Fruit fly (Drosophila melanogaster) whole organism, embryonic: ENCODE data around the gene COX6B.

Experiments
- Abd-B ChIP-seq: fragments of 200-800 bp; sonication (Bioruptor generic); optimal IDR thresholded peaks from 2 replicates; lab custom pipeline; 2018; ENCODE audit warnings: missing biosample characterization, mild to moderate bottlenecking, missing genetic modification characterization, moderate library complexity
- Blimp-1 ChIP-seq: fragments of 200-800 bp; sonication (Bioruptor generic); optimal IDR thresholded peaks from 3 replicates; lab custom pipeline; 2018; ENCODE audit warnings: missing biosample characterization, missing genetic modification characterization, mild to moderate bottlenecking, moderate library complexity, missing genetic modification reagents
- CG10321 ChIP-seq: fragments of 200-800 bp; sonication (Bioruptor generic); IDR thresholded peaks from 2 replicates; pipeline ENCODE4 v1.3.6; 2022; ENCODE audit warnings: missing biosample characterization, missing genetic modification characterization
- CG10654 ChIP-seq: fragments of 200-800 bp; sonication (Bioruptor generic); optimal IDR thresholded peaks from 2 replicates; lab custom pipeline; 2016; ENCODE audit warnings: missing biosample characterization, missing genetic modification characterization
- CG11504 ChIP-seq: fragments of 200-800 bp; sonication (Bioruptor generic); optimal IDR thresholded peaks from 3 replicates; lab custom pipeline; 2019; ENCODE audit warnings: missing biosample characterization, mild to moderate bottlenecking, missing genetic modification characterization, moderate library complexity
- CG11695 ChIP-seq: fragments of 200-800 bp; sonication (Bioruptor generic); IDR thresholded peaks from 3 replicates; pipeline ENCODE4 v1.3.6; 2022; ENCODE audit warnings: missing biosample characterization, missing genetic modification characterization
- CG12942 ChIP-seq: fragments of 200-800 bp; sonication (Bioruptor generic); optimal IDR thresholded peaks from 3 replicates; lab custom pipeline; 2016; ENCODE audit warnings: missing biosample characterization, missing genetic modification characterization
- CG15011 ChIP-seq: fragments of 200-800 bp; sonication (Bioruptor generic); optimal IDR thresholded peaks from 3 replicates; lab custom pipeline; 2018; ENCODE audit warnings: missing biosample characterization, mild to moderate bottlenecking, missing genetic modification characterization
- CG17186 ChIP-seq: fragments of 200-800 bp; sonication (Bioruptor generic); optimal IDR thresholded peaks from 3 replicates; lab custom pipeline; 2017; ENCODE audit warnings: missing biosample characterization, missing genetic modification reagents, missing genetic modification characterization
- CG17385 ChIP-seq: fragments of 200-800 bp; sonication (Bioruptor generic); optimal IDR thresholded peaks from 3 replicates; lab custom pipeline; 2018; ENCODE audit warnings: missing biosample characterization, mild to moderate bottlenecking, missing genetic modification characterization
- CG17802 ChIP-seq: fragments of 200-800 bp; sonication (Bioruptor generic); optimal IDR thresholded peaks from 2 replicates; lab custom pipeline; 2018; ENCODE audit warnings: missing biosample characterization, mild to moderate bottlenecking, missing genetic modification characterization, moderate library complexity
- CG2129 ChIP-seq: fragments of 200-800 bp; sonication (Bioruptor generic); IDR thresholded peaks from 2 replicates; pipeline ENCODE4 v1.3.6; 2022; ENCODE audit warnings: missing biosample characterization, missing genetic modification characterization; ENCODE audit not compliant: partially characterized antibody
- CG2199 ChIP-seq: fragments of 200-800 bp; sonication (Bioruptor generic); IDR thresholded peaks from 3 replicates; pipeline ENCODE4 v1.3.6; 2022; ENCODE audit warnings: missing biosample characterization, missing genetic modification characterization
- CG32772 ChIP-seq: fragments of 200-800 bp; sonication (Bioruptor generic); IDR thresholded peaks from 2 replicates; pipeline ENCODE4 v1.3.6; 2022; ENCODE audit warnings: missing biosample characterization, missing genetic modification characterization
- CG34376 ChIP-seq: fragments of 200-800 bp; sonication (Bioruptor generic); optimal IDR thresholded peaks from 2 replicates; lab custom pipeline; 2018; ENCODE audit warnings: missing biosample characterization, mild to moderate bottlenecking, missing genetic modification characterization
- CG6175 ChIP-seq: fragments of 200-800 bp; sonication (Bioruptor generic); IDR thresholded peaks from 3 replicates; pipeline ENCODE4 v1.3.6; 2022; ENCODE audit warnings: missing biosample characterization, missing genetic modification characterization
- CG6689 ChIP-seq: fragments of 200-800 bp; sonication (Bioruptor generic); IDR thresholded peaks from 2 replicates; pipeline ENCODE4 v1.3.6; 2022; ENCODE audit warnings: missing biosample characterization, missing genetic modification characterization
- CG6791 ChIP-seq: fragments of 200-800 bp; sonication (Bioruptor generic); IDR thresholded peaks from 3 replicates; pipeline ENCODE4 v1.3.6; 2022; ENCODE audit warnings: missing biosample characterization, missing genetic modification characterization; ENCODE audit not compliant: partially characterized antibody
- CG7839 ChIP-seq: fragments of 200-800 bp; sonication (Bioruptor generic); optimal IDR thresholded peaks from 3 replicates; lab custom pipeline; 2018; ENCODE audit warnings: missing biosample characterization, mild to moderate bottlenecking, missing genetic modification characterization, moderate library complexity
- CG9215 ChIP-seq: fragments of 200-800 bp; sonication (Bioruptor generic); IDR thresholded peaks from 2 replicates; pipeline ENCODE4 v1.3.6; 2022; ENCODE audit warnings: missing biosample characterization, missing genetic modification characterization
- CG9876 ChIP-seq: fragments of 200-800 bp; sonication (Bioruptor generic); optimal IDR thresholded peaks from 2 replicates; lab custom pipeline; 2016; ENCODE audit warnings: missing biosample characterization, missing genetic modification characterization
- Camta ChIP-seq: fragments of 200-800 bp; sonication (Bioruptor generic); optimal IDR thresholded peaks from 2 replicates; lab custom pipeline; 2016; ENCODE audit warnings: missing biosample characterization, missing genetic modification characterization
- CkIIα-i1 ChIP-seq: fragments of 200-800 bp; sonication (Bioruptor generic); IDR thresholded peaks from 2 replicates; pipeline ENCODE4 v1.3.6; 2022; ENCODE audit warnings: missing biosample characterization, missing genetic modification characterization
- Dad ChIP-seq: fragments of 200-800 bp; sonication (Bioruptor generic); optimal IDR thresholded peaks from 3 replicates; lab custom pipeline; 2016; ENCODE audit warnings: missing biosample characterization, missing genetic modification characterization
- Dip2 ChIP-seq: fragments of 200-800 bp; sonication (Bioruptor generic); IDR thresholded peaks from 2 replicates; pipeline ENCODE4 v1.3.6; 2022; ENCODE audit warnings: missing biosample characterization, missing genetic modification characterization
- Max ChIP-seq: fragments of 200-800 bp; sonication (Bioruptor generic); optimal IDR thresholded peaks from 2 replicates; lab custom pipeline; 2016; ENCODE audit warnings: missing biosample characterization, mild to moderate bottlenecking, missing genetic modification characterization
- Neu2 ChIP-seq: fragments of 200-800 bp; sonication (Bioruptor generic); optimal IDR thresholded peaks from 3 replicates; lab custom pipeline; 2016; ENCODE audit warnings: missing biosample characterization, missing genetic modification characterization, borderline replicate concordance
- Opbp ChIP-seq: fragments of 200-800 bp; sonication (Bioruptor generic); IDR thresholded peaks from 3 replicates; pipeline ENCODE4 v1.3.6; 2022; ENCODE audit warnings: missing biosample characterization, missing genetic modification characterization; ENCODE audit not compliant: partially characterized antibody
- Pdp1 ChIP-seq, 2 experiments: fragments of 200-800 bp; sonication (Bioruptor generic); optimal IDR thresholded peaks; 3 replicates each; lab custom pipeline; 2016; ENCODE audit warnings: missing biosample characterization in 2 of 2, missing genetic modification characterization in 2 of 2, mild to moderate bottlenecking in 1 of 2, moderate library complexity in 1 of 2
- Poxn ChIP-seq: fragments of 200-800 bp; sonication (Bioruptor generic); IDR thresholded peaks from 2 replicates; pipeline ENCODE4 v1.3.6; 2022; ENCODE audit warnings: missing biosample characterization, missing genetic modification characterization
- Ptx1 ChIP-seq: fragments of 200-800 bp; sonication (Bioruptor generic); IDR thresholded peaks from 2 replicates; pipeline ENCODE4 v1.3.6; 2022; ENCODE audit warnings: missing biosample characterization, missing genetic modification characterization
- Trl ChIP-seq, 3 experiments: fragments of >200 bp in 2 of 3; fragments of 200-800 bp in 1 of 3; sonication (Bioruptor generic) in 1 of 3; optimal IDR thresholded peaks; 2 replicates in 1 of 3; 3 replicates in 2 of 3; lab custom pipeline; 2016 to 2017; ENCODE audit warnings: missing biosample characterization in 1 of 3, missing genetic modification characterization in 1 of 3
- abd-A ChIP-seq: fragments of 200-800 bp; sonication (Bioruptor generic); optimal IDR thresholded peaks from 3 replicates; lab custom pipeline; 2019; ENCODE audit warnings: missing biosample characterization, mild to moderate bottlenecking, missing genetic modification characterization, moderate library complexity
- bab2 ChIP-seq: fragments of 200-800 bp; sonication (Bioruptor generic); optimal IDR thresholded peaks from 2 replicates; lab custom pipeline; 2016; ENCODE audit warnings: missing biosample characterization, missing genetic modification characterization
- danr ChIP-seq: fragments of 200-800 bp; sonication (Bioruptor generic); IDR thresholded peaks from 2 replicates; pipeline ENCODE4 v1.3.6; 2022; ENCODE audit warnings: missing biosample characterization, missing genetic modification characterization
- dmrt99B ChIP-seq: fragments of 200-800 bp; sonication (Bioruptor generic); optimal IDR thresholded peaks from 2 replicates; lab custom pipeline; 2018; ENCODE audit warnings: missing biosample characterization, mild to moderate bottlenecking, missing genetic modification characterization, moderate library complexity
- eve ChIP-seq, 2 experiments: fragments of >200 bp; optimal IDR thresholded peaks; 2 replicates each; lab custom pipeline; 2017; ENCODE audit warnings: missing biosample characterization in 2 of 2, missing genetic modification characterization in 2 of 2
- fru ChIP-seq: fragments of >200 bp; optimal IDR thresholded peaks from 2 replicates; lab custom pipeline; 2017
- gce ChIP-seq: fragments of 200-800 bp; sonication (Bioruptor generic); IDR thresholded peaks from 3 replicates; pipeline ENCODE4 v1.3.6; 2022; ENCODE audit warnings: missing biosample characterization, missing genetic modification characterization
- gcm2 ChIP-seq: fragments of 200-800 bp; sonication (Bioruptor generic); optimal IDR thresholded peaks from 2 replicates; lab custom pipeline; 2016; ENCODE audit warnings: missing biosample characterization, missing genetic modification characterization
- grn ChIP-seq: fragments of 200-800 bp; sonication (Bioruptor generic); optimal IDR thresholded peaks from 3 replicates; lab custom pipeline; 2017; ENCODE audit warnings: missing biosample characterization, missing genetic modification characterization
- insv ChIP-seq, 2 experiments: fragments of 200-800 bp; sonication (Bioruptor generic); optimal IDR thresholded peaks; 3 replicates each; lab custom pipeline; 2016 to 2018; ENCODE audit warnings: missing biosample characterization in 2 of 2, missing genetic modification characterization in 2 of 2
- jigr1 ChIP-seq: fragments of 200-800 bp; sonication (Bioruptor generic); IDR thresholded peaks from 3 replicates; pipeline ENCODE4 v1.3.6; 2022; ENCODE audit warnings: missing biosample characterization, missing genetic modification characterization
- maf-S ChIP-seq: fragments of 200-800 bp; sonication (Bioruptor generic); optimal IDR thresholded peaks from 2 replicates; lab custom pipeline; 2016; ENCODE audit warnings: missing biosample characterization, missing genetic modification characterization
- nerfin-1 ChIP-seq: fragments of 200-800 bp; sonication (Bioruptor generic); optimal IDR thresholded peaks from 3 replicates; lab custom pipeline; 2019; ENCODE audit warnings: missing biosample characterization, mild to moderate bottlenecking, missing genetic modification characterization, moderate library complexity
- pnt ChIP-seq: fragments of 200-800 bp; sonication (Bioruptor generic); optimal IDR thresholded peaks from 3 replicates; lab custom pipeline; 2016; ENCODE audit warnings: missing biosample characterization, missing genetic modification characterization
- psq ChIP-seq: fragments of 200-800 bp; sonication (Bioruptor generic); optimal IDR thresholded peaks from 2 replicates; lab custom pipeline; 2017; ENCODE audit warnings: missing biosample characterization, missing genetic modification characterization
- sc ChIP-seq, 3 experiments: fragments of >200 bp in 2 of 3; fragments of 200-800 bp in 1 of 3; sonication (Bioruptor generic) in 1 of 3; optimal IDR thresholded peaks; 2 replicates in 2 of 3; 3 replicates in 1 of 3; lab custom pipeline; 2017; ENCODE audit warnings: mild to moderate bottlenecking in 1 of 3, missing biosample characterization in 1 of 3, missing genetic modification characterization in 1 of 3, missing genetic modification reagents in 1 of 3
- so ChIP-seq: fragments of 200-800 bp; sonication (Bioruptor generic); IDR thresholded peaks from 3 replicates; pipeline ENCODE4 v1.3.6; 2022; ENCODE audit warnings: missing biosample characterization, missing genetic modification characterization
- trh ChIP-seq: fragments of 200-800 bp; sonication (Bioruptor generic); optimal IDR thresholded peaks from 2 replicates; lab custom pipeline; 2016; ENCODE audit warnings: missing biosample characterization, missing genetic modification characterization
- ttk ChIP-seq: fragments of 200-800 bp; sonication (Bioruptor generic); IDR thresholded peaks from 2 replicates; pipeline ENCODE4 v2.1.2; 2022; ENCODE audit warnings: missing biosample characterization, missing genetic modification characterization
- yki ChIP-seq: fragments of >200 bp; optimal IDR thresholded peaks from 3 replicates; lab custom pipeline; 2018

Gene COX6B

dm6 chrX:19748565-19748964, 4.4 kb upstream of the COX6B start (continued):
- no peak for TF ChIP-seq sc (optimal IDR thresholded peaks at IDR 0.05; lab: Kevin White, UChicago)
- no peak for TF ChIP-seq sc (GFP tag; optimal IDR thresholded peaks at IDR 0.05; lab: Kevin White, UChicago)
- no peak for TF ChIP-seq bab2
- no peak for TF ChIP-seq CG17802
- peak; percentile 63; the same call in 2 of the 3 replicates for TF ChIP-seq CG6791
- no peak for TF ChIP-seq Poxn (GFP tag; lab: Robert Waterston, UW)
- TF ChIP-seq Opbp (GFP tag; lab: Robert Waterston, UW): peak; percentile 50; the same call in 2 of the 3 replicates
- TF ChIP-seq CG17385 (GFP tag; lab: Kevin White, UChicago): no peak
- TF ChIP-seq pnt (GFP tag; lab: Kevin White, UChicago): no peak
- TF ChIP-seq CG9876 (GFP tag; lab: Kevin White, UChicago): no peak
- no peak for TF ChIP-seq gce (GFP tag; lab: Robert Waterston, UW)
- TF ChIP-seq danr (GFP tag; lab: Robert Waterston, UW): no peak
- TF ChIP-seq CG2199 (GFP tag; lab: Robert Waterston, UW): no peak
- TF ChIP-seq dmrt99B (tag; lab: Kevin White, UChicago): no peak
- TF ChIP-seq trh (GFP tag; lab: Kevin White, UChicago): no peak
- no peak for TF ChIP-seq Max (GFP tag; lab: Kevin White, UChicago)
- TF ChIP-seq CkIIα-i1 (GFP tag; lab: Robert Waterston, UW): no peak
- TF ChIP-seq CG32772 (GFP tag; lab: Robert Waterston, UW): no peak
- TF ChIP-seq abd-A (tag; lab: Kevin White, UChicago): no peak
- TF ChIP-seq Neu2 (GFP tag; lab: Kevin White, UChicago): no peak
- TF ChIP-seq CG17186 (GFP tag; lab: Kevin White, UChicago): peak; percentile 68
- TF ChIP-seq CG2129 (GFP tag; lab: Robert Waterston, UW): no peak
- peak in 1 of 2 experiments; percentile 55 for TF ChIP-seq Pdp1 (GFP tag; optimal IDR thresholded peaks at IDR 0.05; lab: Kevin White, UChicago)
- no peak for TF ChIP-seq insv (GFP tag; optimal IDR thresholded peaks at IDR 0.05; lab: Kevin White, UChicago)
- no peak for TF ChIP-seq Ptx1 (GFP tag; lab: Robert Waterston, UW)
- TF ChIP-seq grn (GFP tag; lab: Kevin White, UChicago): no peak
- TF ChIP-seq CG34376 (GFP tag; lab: Kevin White, UChicago): peak; percentile 46
- no peak for TF ChIP-seq CG10654
- TF ChIP-seq CG12942: no peak
- TF ChIP-seq CG11504 (tag; lab: Kevin White, UChicago): no peak
- no peak for TF ChIP-seq nerfin-1
- no peak for TF ChIP-seq CG11695 (GFP tag; lab: Robert Waterston, UW)
- TF ChIP-seq gcm2: no peak
- TF ChIP-seq CG9215 (GFP tag; lab: Robert Waterston, UW): no peak
- TF ChIP-seq CG10321 (GFP tag; lab: Robert Waterston, UW): no peak
- TF ChIP-seq Blimp-1 (GFP tag; lab: Kevin White, UChicago): no peak
- TF ChIP-seq ttk (GFP tag; lab: Robert Waterston, UW): no peak
- no peak for TF ChIP-seq psq
- no peak for TF ChIP-seq CG6689 (GFP tag; lab: Robert Waterston, UW)
- TF ChIP-seq so (GFP tag; lab: Robert Waterston, UW): no peak
- TF ChIP-seq Trl (optimal IDR thresholded peaks at IDR 0.05; lab: Kevin White, UChicago): no peak
- TF ChIP-seq Trl (GFP tag; optimal IDR thresholded peaks at IDR 0.05; lab: Kevin White, UChicago): peak; percentile 15
- no peak for TF ChIP-seq Dad
- no peak for TF ChIP-seq maf-S
- TF ChIP-seq Dip2 (GFP tag; lab: Robert Waterston, UW): no peak
- TF ChIP-seq Camta (GFP tag; lab: Kevin White, UChicago): no peak
- no peak for TF ChIP-seq eve (GFP tag; optimal IDR thresholded peaks at IDR 0.05; lab: Kevin White, UChicago)
- no peak for TF ChIP-seq yki (lab: Kevin White, UChicago)
- no peak for TF ChIP-seq CG15011 (GFP tag; lab: Kevin White, UChicago)
- no peak for TF ChIP-seq jigr1 (GFP tag; lab: Robert Waterston, UW)
- no peak for TF ChIP-seq fru (lab: Kevin White, UChicago)
- no peak for TF ChIP-seq CG7839
- TF ChIP-seq Abd-B (GFP tag; lab: Kevin White, UChicago): peak; percentile 65
- TF ChIP-seq CG6175: no peak
